Worm (Caenorhabditis elegans) whole organism, L1 larva: ENCODE measurements around the gene yap-1.

Experiments
- ama-1 ChIP-seq: fragments of 150-350 bp; optimal IDR thresholded peaks from 2 replicates; lab custom pipeline; 2014
- fos-1 ChIP-seq: fragments of 150-350 bp; optimal IDR thresholded peaks from 2 replicates; lab custom pipeline; 2014; ENCODE audit warnings: missing biosample characterization, missing genetic modification characterization
- grh-1 ChIP-seq: fragments of 200-800 bp; sonication (Bioruptor generic); IDR thresholded peaks from 2 replicates; pipeline ENCODE4 v1.3.6; 2022; ENCODE audit warnings: missing genetic modification reagents, missing genetic modification characterization, missing compliant biosample characterization
- lin-14 ChIP-seq: fragments of 200-800 bp; sonication (Bioruptor generic); optimal IDR thresholded peaks from 2 replicates; lab custom pipeline; 2018; ENCODE audit warnings: mild to moderate bottlenecking, missing genetic modification characterization, moderate library complexity, missing compliant biosample characterization
- lin-15B ChIP-seq: fragments of 150-350 bp; sonication (generic microtip); optimal IDR thresholded peaks from 3 replicates; lab custom pipeline; 2014; ENCODE audit warnings: missing biosample characterization, missing genetic modification characterization
- lin-35 ChIP-seq, 2 experiments: fragments of 150-350 bp; optimal IDR thresholded peaks; 2 replicates each; lab custom pipeline; 2014; ENCODE audit warnings: missing biosample characterization in 2 of 2, missing genetic modification characterization in 2 of 2, missing genetic modification reagents in 2 of 2
- lin-39 ChIP-seq: fragments of 150-350 bp; optimal IDR thresholded peaks from 2 replicates; lab custom pipeline; 2014; ENCODE audit warnings: missing biosample characterization, missing genetic modification reagents, missing genetic modification characterization
- lsy-2 ChIP-seq, 2 experiments: fragments of 150-350 bp; optimal IDR thresholded peaks; 2 replicates each; lab custom pipeline; 2014; ENCODE audit warnings: missing biosample characterization in 2 of 2, missing genetic modification characterization in 2 of 2
- mab-9 ChIP-seq: fragments of 200-800 bp; sonication (Bioruptor generic); IDR thresholded peaks from 2 replicates; pipeline ENCODE4 v1.3.6; 2022; ENCODE audit warnings: missing genetic modification reagents, missing genetic modification characterization, missing compliant biosample characterization
- mdl-1 ChIP-seq, 2 experiments: fragments of 150-350 bp; optimal IDR thresholded peaks; 2 replicates each; lab custom pipeline; 2014 to 2017; ENCODE audit warnings: missing biosample characterization in 2 of 2, missing genetic modification characterization in 2 of 2, inconsistent platforms in 1 of 2
- nhr-11 ChIP-seq: fragments of 150-350 bp; optimal IDR thresholded peaks from 2 replicates; lab custom pipeline; 2014; ENCODE audit warnings: missing biosample characterization, missing genetic modification characterization
- nhr-84 ChIP-seq: sonication (generic microtip); optimal IDR thresholded peaks from 2 replicates; lab custom pipeline; 2017; ENCODE audit warnings: missing biosample characterization, missing genetic modification characterization
- sox-4 ChIP-seq: sonication (generic microtip); optimal IDR thresholded peaks from 2 replicates; lab custom pipeline; 2016; ENCODE audit warnings: missing genetic modification characterization, missing compliant biosample characterization
- unc-62 ChIP-seq: fragments of 150-350 bp; optimal IDR thresholded peaks from 2 replicates; lab custom pipeline; 2014; ENCODE audit warnings: missing biosample characterization, missing genetic modification reagents, missing genetic modification characterization

DNA sequence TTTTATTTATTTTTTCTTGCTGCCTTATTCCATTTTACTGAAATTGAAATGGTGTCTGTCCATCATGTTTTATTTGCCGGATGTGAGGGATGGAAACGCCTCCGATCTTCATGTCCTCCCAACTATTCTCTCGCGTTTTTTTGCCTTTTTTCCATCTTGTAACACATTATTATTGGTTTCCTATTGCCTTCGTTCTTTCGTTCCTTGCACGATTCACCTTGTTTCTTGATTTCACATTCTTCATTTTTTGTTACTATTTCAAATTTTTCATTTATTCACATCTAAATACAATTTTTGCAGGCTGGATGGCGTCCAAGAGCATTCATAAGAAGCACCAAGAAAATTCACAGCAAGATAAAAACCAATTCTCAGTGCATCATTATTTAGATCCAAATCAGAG, at the start of gene yap-1:
- TF ChIP-seq grh-1 (GFP tag; lab: Robert Waterston, UW) (no peak), fos-1 (no peak), lsy-2 (tag; optimal IDR thresholded peaks at IDR 0.05; lab: Kevin White, UChicago) (no peak), lin-14 (GFP tag; lab: Kevin White, UChicago) (no peak), lin-35 (GFP tag; optimal IDR thresholded peaks at IDR 0.05; lab: Kevin White, UChicago) (no peak), ama-1 (no peak), sox-4 (tag; lab: Kevin White, UChicago) (no peak), unc-62 (GFP tag; lab: Kevin White, UChicago) (no peak), mab-9 (GFP tag; lab: Robert Waterston, UW) (no peak), nhr-84 (tag; lab: Kevin White, UChicago) (no peak), lin-15B (no peak), mdl-1 (tag; optimal IDR thresholded peaks at IDR 0.05; lab: Kevin White, UChicago) (no peak), lin-39 (no peak), nhr-11 (no peak)
